Fruit fly (Drosophila melanogaster) whole organism, embryonic: ENCODE measurements around the gene CG2865.
A peak's percentile ranks its signal among the peaks of the same experiment; 100 is the strongest.

Experiments used
- Asciz ChIP-seq: fragments of 200-800 bp; sonication (Bioruptor generic); optimal IDR thresholded peaks from 2 replicates; lab custom pipeline; 2017; ENCODE audit warnings: missing biosample characterization, mild to moderate bottlenecking, missing genetic modification characterization, missing genetic modification reagents
- Blimp-1 ChIP-seq: fragments of 200-800 bp; sonication (Bioruptor generic); optimal IDR thresholded peaks from 3 replicates; lab custom pipeline; 2018; ENCODE audit warnings: missing biosample characterization, missing genetic modification characterization, mild to moderate bottlenecking, moderate library complexity, missing genetic modification reagents
- CG1024 ChIP-seq: fragments of 200-800 bp; sonication (Bioruptor generic); IDR thresholded peaks from 2 replicates; pipeline ENCODE4 v1.3.6; 2022; ENCODE audit warnings: missing biosample characterization, missing genetic modification characterization
- CG12744 ChIP-seq: fragments of 200-800 bp; sonication (Bioruptor generic); optimal IDR thresholded peaks from 2 replicates; lab custom pipeline; 2016; ENCODE audit warnings: missing biosample characterization, missing genetic modification characterization
- CG12769 ChIP-seq: fragments of 200-800 bp; sonication (Bioruptor generic); optimal IDR thresholded peaks from 2 replicates; lab custom pipeline; 2019; ENCODE audit warnings: missing biosample characterization, mild to moderate bottlenecking, missing genetic modification characterization, moderate library complexity
- CG14441 ChIP-seq: fragments of 200-800 bp; sonication (Bioruptor generic); IDR thresholded peaks from 2 replicates; pipeline ENCODE4 v1.3.6; 2022; ENCODE audit warnings: missing biosample characterization, missing genetic modification characterization
- CG14667 ChIP-seq: fragments of 200-800 bp; sonication (Bioruptor generic); IDR thresholded peaks from 2 replicates; pipeline ENCODE4 v1.3.6; 2022; ENCODE audit warnings: missing biosample characterization, missing genetic modification characterization
- CG15269 ChIP-seq: fragments of 200-800 bp; sonication (Bioruptor generic); optimal IDR thresholded peaks from 2 replicates; lab custom pipeline; 2018; ENCODE audit warnings: missing biosample characterization, mild to moderate bottlenecking, missing genetic modification characterization, moderate library complexity
- CG1529 ChIP-seq: fragments of 200-800 bp; sonication (Bioruptor generic); optimal IDR thresholded peaks from 3 replicates; lab custom pipeline; 2018; ENCODE audit warnings: missing biosample characterization, missing genetic modification characterization
- CG16813 ChIP-seq: fragments of 200-800 bp; sonication (Bioruptor generic); IDR thresholded peaks from 3 replicates; pipeline ENCODE4 v1.3.6; 2022; ENCODE audit warnings: missing biosample characterization, missing genetic modification characterization; ENCODE audit not compliant: partially characterized antibody
- CG17359 ChIP-seq: fragments of 200-800 bp; sonication (Bioruptor generic); optimal IDR thresholded peaks from 3 replicates; lab custom pipeline; 2018; ENCODE audit warnings: missing biosample characterization, mild to moderate bottlenecking, missing genetic modification characterization, moderate library complexity
- CG2678 ChIP-seq: fragments of 200-800 bp; sonication (Bioruptor generic); optimal IDR thresholded peaks from 3 replicates; lab custom pipeline; 2019; ENCODE audit warnings: missing biosample characterization, mild to moderate bottlenecking, missing genetic modification characterization, moderate library complexity
- CG3847 ChIP-seq: fragments of 200-800 bp; sonication (Bioruptor generic); IDR thresholded peaks from 2 replicates; pipeline ENCODE4 v1.3.6; 2022; ENCODE audit warnings: missing biosample characterization, missing genetic modification characterization
- CG4424 ChIP-seq: fragments of 200-800 bp; sonication (Bioruptor generic); optimal IDR thresholded peaks from 3 replicates; lab custom pipeline; 2016; ENCODE audit warnings: missing biosample characterization, missing genetic modification characterization
- CG6765 ChIP-seq: fragments of 200-800 bp; sonication (Bioruptor generic); optimal IDR thresholded peaks from 3 replicates; lab custom pipeline; 2017; ENCODE audit warnings: missing biosample characterization, mild to moderate bottlenecking, missing genetic modification characterization
- CG6854 ChIP-seq: fragments of 200-800 bp; sonication (Bioruptor generic); optimal IDR thresholded peaks from 3 replicates; lab custom pipeline; 2017; ENCODE audit warnings: missing biosample characterization, mild to moderate bottlenecking, missing genetic modification characterization
- CG7372 ChIP-seq: fragments of 200-800 bp; sonication (Bioruptor generic); IDR thresholded peaks from 2 replicates; pipeline ENCODE4 v1.3.6; 2022; ENCODE audit warnings: missing biosample characterization, missing genetic modification characterization
- CG7786 ChIP-seq: fragments of 200-800 bp; sonication (Bioruptor generic); optimal IDR thresholded peaks from 2 replicates; lab custom pipeline; 2016; ENCODE audit warnings: missing biosample characterization, missing genetic modification characterization
- CG7963 ChIP-seq: fragments of 200-800 bp; sonication (Bioruptor generic); IDR thresholded peaks from 3 replicates; pipeline ENCODE4 v1.3.6; 2022; ENCODE audit warnings: missing biosample characterization, missing genetic modification characterization; ENCODE audit not compliant: partially characterized antibody
- CG9817 ChIP-seq: fragments of 200-800 bp; sonication (Bioruptor generic); optimal IDR thresholded peaks from 2 replicates; lab custom pipeline; 2018; ENCODE audit warnings: missing biosample characterization, mild to moderate bottlenecking, missing genetic modification characterization, moderate library complexity
- Dfd ChIP-seq, 2 experiments: fragments of >200 bp; optimal IDR thresholded peaks; 2 replicates each; lab custom pipeline; 2017; ENCODE audit warnings: missing biosample characterization in 2 of 2, missing genetic modification characterization in 2 of 2
- Drgx ChIP-seq: fragments of 200-800 bp; sonication (Bioruptor generic); IDR thresholded peaks from 2 replicates; pipeline ENCODE4 v1.3.6; 2022; ENCODE audit warnings: missing biosample characterization, missing genetic modification characterization
- E2f1 ChIP-seq: fragments of 200-800 bp; sonication (Bioruptor generic); IDR thresholded peaks from 2 replicates; pipeline ENCODE4 v1.3.6; 2022; ENCODE audit warnings: missing biosample characterization, missing genetic modification characterization
- GATAe ChIP-seq: fragments of 200-800 bp; sonication (Bioruptor generic); conservative IDR thresholded peaks from 2 replicates; pipeline ENCODE4 v1.3.6; 2022; ENCODE audit warnings: missing biosample characterization, missing genetic modification characterization
- Gug ChIP-seq: fragments of 200-800 bp; sonication (Bioruptor generic); IDR thresholded peaks from 4 replicates; pipeline ENCODE4 v1.3.6; 2022; ENCODE audit warnings: missing biosample characterization, missing genetic modification characterization
- Hand ChIP-seq: fragments of 200-800 bp; sonication (Bioruptor generic); optimal IDR thresholded peaks from 2 replicates; lab custom pipeline; 2017; ENCODE audit warnings: mild to moderate bottlenecking, missing biosample characterization, missing genetic modification reagents, missing genetic modification characterization
- Hmr ChIP-seq: fragments of 200-800 bp; sonication (Bioruptor generic); optimal IDR thresholded peaks from 3 replicates; lab custom pipeline; 2017; ENCODE audit warnings: mild to moderate bottlenecking, missing biosample characterization, missing genetic modification reagents, missing genetic modification characterization
- Hr39 ChIP-seq: fragments of >200 bp; optimal IDR thresholded peaks from 2 replicates; lab custom pipeline; 2017
- Kr ChIP-seq: fragments of 200-800 bp; sonication (Bioruptor generic); optimal IDR thresholded peaks from 2 replicates; lab custom pipeline; 2017; ENCODE audit warnings: missing biosample characterization, mild to moderate bottlenecking, missing genetic modification characterization
- Lhr ChIP-seq: fragments of 200-800 bp; sonication (Bioruptor generic); optimal IDR thresholded peaks from 3 replicates; lab custom pipeline; 2017; ENCODE audit warnings: mild to moderate bottlenecking, missing biosample characterization, missing genetic modification reagents, missing genetic modification characterization
- Optix ChIP-seq: fragments of 200-800 bp; sonication (Bioruptor generic); IDR thresholded peaks from 3 replicates; pipeline ENCODE4 v1.3.6; 2022; ENCODE audit warnings: missing biosample characterization, missing genetic modification characterization
- YL-1 ChIP-seq: fragments of 200-800 bp; sonication (Bioruptor generic); optimal IDR thresholded peaks from 3 replicates; lab custom pipeline; 2017; ENCODE audit warnings: missing biosample characterization, mild to moderate bottlenecking, missing genetic modification characterization
- al ChIP-seq: fragments of 200-800 bp; sonication (Bioruptor generic); IDR thresholded peaks from 2 replicates; pipeline ENCODE4 v1.3.6; 2022; ENCODE audit warnings: missing biosample characterization, missing genetic modification characterization
- az2 ChIP-seq: fragments of 200-800 bp; sonication (Bioruptor generic); optimal IDR thresholded peaks from 3 replicates; lab custom pipeline; 2016; ENCODE audit warnings: missing biosample characterization, missing genetic modification characterization
- bigmax ChIP-seq: fragments of 200-800 bp; sonication (Bioruptor generic); optimal IDR thresholded peaks from 2 replicates; lab custom pipeline; 2018; ENCODE audit warnings: missing biosample characterization, mild to moderate bottlenecking, missing genetic modification characterization
- chinmo ChIP-seq: fragments of 200-800 bp; sonication (Bioruptor generic); IDR thresholded peaks from 4 replicates; pipeline ENCODE4 v1.3.6; 2022; ENCODE audit warnings: missing biosample characterization, missing genetic modification characterization; ENCODE audit not compliant: partially characterized antibody
- chm ChIP-seq: fragments of 200-800 bp; sonication (Bioruptor generic); IDR thresholded peaks from 2 replicates; pipeline ENCODE4 v1.3.6; 2022; ENCODE audit warnings: missing biosample characterization, missing genetic modification characterization
- cwo ChIP-seq: fragments of 200-800 bp; sonication (Bioruptor generic); optimal IDR thresholded peaks from 3 replicates; lab custom pipeline; 2017; ENCODE audit warnings: missing biosample characterization, missing genetic modification characterization, mild to moderate bottlenecking, moderate library complexity, missing genetic modification reagents
- esg ChIP-seq: fragments of 200-800 bp; sonication (Bioruptor generic); conservative IDR thresholded peaks from 2 replicates; pipeline ENCODE4 v1.3.6; 2022; ENCODE audit warnings: missing biosample characterization, missing genetic modification characterization
- fd96Cb ChIP-seq: fragments of 200-800 bp; sonication (Bioruptor generic); optimal IDR thresholded peaks from 2 replicates; lab custom pipeline; 2018; ENCODE audit warnings: missing biosample characterization, mild to moderate bottlenecking, missing genetic modification characterization, moderate library complexity
- gt ChIP-seq: fragments of 200-800 bp; sonication (Bioruptor generic); IDR thresholded peaks from 2 replicates; pipeline ENCODE4 v1.3.6; 2022; ENCODE audit warnings: missing biosample characterization, missing genetic modification characterization
- kni ChIP-seq: fragments of 200-800 bp; sonication (Bioruptor generic); optimal IDR thresholded peaks from 3 replicates; lab custom pipeline; 2017; ENCODE audit warnings: mild to moderate bottlenecking, missing biosample characterization, missing genetic modification reagents, missing genetic modification characterization
- lbe ChIP-seq: fragments of 200-800 bp; sonication (Bioruptor generic); optimal IDR thresholded peaks from 2 replicates; lab custom pipeline; 2016; ENCODE audit warnings: missing biosample characterization, mild to moderate bottlenecking, missing genetic modification characterization
- mirr ChIP-seq: fragments of 200-800 bp; sonication (Bioruptor generic); optimal IDR thresholded peaks from 3 replicates; lab custom pipeline; 2018; ENCODE audit warnings: missing biosample characterization, mild to moderate bottlenecking, missing genetic modification characterization
- row ChIP-seq: fragments of 200-800 bp; sonication (Bioruptor generic); IDR thresholded peaks from 3 replicates; pipeline ENCODE4 v1.3.6; 2022; ENCODE audit warnings: missing biosample characterization, missing genetic modification characterization
- scrt ChIP-seq: fragments of 200-800 bp; sonication (Bioruptor generic); optimal IDR thresholded peaks from 2 replicates; lab custom pipeline; 2018; ENCODE audit warnings: missing biosample characterization, mild to moderate bottlenecking, missing genetic modification characterization, moderate library complexity
- sna ChIP-seq: fragments of 200-800 bp; sonication (Bioruptor generic); IDR thresholded peaks from 2 replicates; pipeline ENCODE4 v1.3.6; 2022; ENCODE audit warnings: missing biosample characterization, missing genetic modification characterization; ENCODE audit not compliant: partially characterized antibody

Gene CG2865

dm6 chrX:2317347-2317832 lies 24.2 kb upstream of the CG2865 start (continued):
- TF ChIP-seq Lhr (GFP tag; lab: Kevin White, UChicago) (no peak), Hr39 (lab: Kevin White, UChicago) (peak; percentile 60), Hand (GFP tag; lab: Kevin White, UChicago) (peak; percentile 28), CG6765 (GFP tag; lab: Kevin White, UChicago) (no peak), CG7372 (GFP tag; lab: Robert Waterston, UW) (no peak), Kr (GFP tag; lab: Kevin White, UChicago) (no peak), row (GFP tag; lab: Robert Waterston, UW) (no peak; the same call in 2 of the 3 replicates), CG17359 (tag; lab: Kevin White, UChicago) (no peak), chm (GFP tag; lab: Robert Waterston, UW) (0 out of 2 replicates have a peak, but pooled peaks have one; percentile 54), Blimp-1 (no peak), E2f1 (no peak), YL-1 (GFP tag; lab: Kevin White, UChicago) (no peak), mirr (peak; percentile 58), kni (GFP tag; lab: Kevin White, UChicago) (peak; percentile 77), CG15269 (tag; lab: Kevin White, UChicago) (no peak), chinmo (GFP tag; lab: Robert Waterston, UW) (peak; percentile 90), CG2678 (tag; lab: Kevin White, UChicago) (no peak), al (GFP tag; lab: Robert Waterston, UW) (no peak), lbe (GFP tag; lab: Kevin White, UChicago) (peak; percentile 74), esg (GFP tag; lab: Robert Waterston, UW) (no peak), CG14441 (no peak), CG7786 (no peak), CG7963 (no peak), CG9817 (tag; lab: Kevin White, UChicago) (no peak), Gug (GFP tag; lab: Robert Waterston, UW) (no peak), CG14667 (GFP tag; lab: Robert Waterston, UW) (no peak), fd96Cb (tag; lab: Kevin White, UChicago) (no peak), CG6854 (GFP tag; lab: Kevin White, UChicago) (peak; percentile 29), scrt (GFP tag; lab: Kevin White, UChicago) (no peak), gt (no peak), Asciz (GFP tag; lab: Kevin White, UChicago) (no peak), Optix (GFP tag; lab: Robert Waterston, UW) (no peak), CG1529 (GFP tag; lab: Kevin White, UChicago) (no peak), Drgx (GFP tag; lab: Robert Waterston, UW) (no peak), CG12769 (tag; lab: Kevin White, UChicago) (peak; percentile 64), Hmr (GFP tag; lab: Kevin White, UChicago) (no peak), cwo (GFP tag; lab: Kevin White, UChicago) (no peak), sna (GFP tag; lab: Robert Waterston, UW) (no peak), bigmax (no peak), CG16813 (no peak), CG12744 (no peak), CG3847 (GFP tag; lab: Robert Waterston, UW) (no peak), az2 (GFP tag; lab: Kevin White, UChicago) (no peak), CG4424 (GFP tag; lab: Kevin White, UChicago) (no peak), CG1024 (GFP tag; lab: Robert Waterston, UW) (no peak), GATAe (no peak), Dfd (GFP tag; optimal IDR thresholded peaks at IDR 0.05; lab: Kevin White, UChicago) (no peak)
